Worm (Caenorhabditis elegans): ENCODE results near the gene kin-21.

- TF ChIP-seq aly-2 (tag; optimal IDR thresholded peaks at IDR 0.05) (no peak), ceh-16 (tag; optimal IDR thresholded peaks at IDR 0.05) (no peak), snpc-4 (tag; optimal IDR thresholded peaks at IDR 0.05) (no peak)
These were observed 11.1 kb upstream of the kin-21 start, which contains the start of gene col-123 for ce11 chrIV:9821621-9822020.

All from whole organism, L3 larva.